Fruit fly (Drosophila melanogaster) whole organism, prepupa: ENCODE results near the gene CG10098.

Experiments
- Eip75B ChIP-seq: fragments of 200-800 bp; sonication (Bioruptor generic); optimal IDR thresholded peaks from 3 replicates; lab custom pipeline; 2016; ENCODE audit warnings: missing biosample characterization, missing genetic modification characterization
- Met ChIP-seq: fragments of 200-800 bp; sonication (Bioruptor generic); optimal IDR thresholded peaks from 3 replicates; lab custom pipeline; 2016; ENCODE audit warnings: missing biosample characterization, missing genetic modification characterization

DNA sequence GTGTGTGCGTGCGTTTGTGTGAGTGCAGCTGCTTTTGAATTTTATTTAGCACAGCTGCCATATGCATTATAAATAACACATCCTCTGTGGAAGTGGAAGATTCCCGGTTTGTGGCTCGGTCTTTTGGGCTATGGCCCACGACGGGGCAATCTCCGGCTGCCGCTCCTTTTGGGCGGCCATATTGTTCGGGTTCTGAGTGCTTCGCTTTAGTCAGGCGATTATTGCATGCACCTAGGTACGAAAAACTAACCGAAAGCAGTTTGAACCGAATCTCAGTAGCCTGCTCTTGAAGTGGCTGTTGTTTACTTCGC lies 49.3 kb upstream of the CG10098 start:
- TF ChIP-seq Eip75B (GFP tag; lab: Kevin White, UChicago), result no peak
- no peak for TF ChIP-seq Met (GFP tag; lab: Kevin White, UChicago)
